Fruit fly (Drosophila melanogaster): ENCODE results near the gene osi.

The osi gene

dm6 chr2L:16879288-16879687 lies 8.5 kb downstream of the osi start, which contains the start of the genes CG32832, CG31743 and CG34313:
TSS of gene CG32832 (minus strand) at chr2L:16879290.
TSS of gene CG31743 (plus strand) at chr2L:16879517.
TSS of gene CG34313 (plus strand) at chr2L:16879517.
- TF ChIP-seq CG17801 (GFP tag; optimal IDR thresholded peaks at IDR 0.05; ENCODE audit: partially characterized antibody) = no peak

- no peak for TF ChIP-seq CG17801 (GFP tag; optimal IDR thresholded peaks at IDR 0.05; ENCODE audit: partially characterized antibody)
These were observed 10.1 kb downstream of the osi start for dm6 chr2L:16877678-16878077.

dm6 chr2L:16876555-16876954 lies 11.2 kb downstream of the osi start:
- no peak for TF ChIP-seq CG17801 (GFP tag; optimal IDR thresholded peaks at IDR 0.05; ENCODE audit: partially characterized antibody)

dm6 chr2L:16874924-16875323 lies 12.8 kb downstream of the osi start:
- no peak for TF ChIP-seq CG17801 (GFP tag; optimal IDR thresholded peaks at IDR 0.05; ENCODE audit: partially characterized antibody)

- TF ChIP-seq CG17801 (GFP tag; optimal IDR thresholded peaks at IDR 0.05; ENCODE audit: partially characterized antibody) = no peak
These were observed 18.9 kb downstream of the osi start for dm6 chr2L:16868897-16869324.

dm6 chr2L:16862526-16862925 lies 25.2 kb downstream of the osi start:
- no peak for TF ChIP-seq CG17801 (GFP tag; optimal IDR thresholded peaks at IDR 0.05; ENCODE audit: partially characterized antibody)

dm6 chr2L:16861126-16861525 lies 26.6 kb downstream of the osi start, which contains the start of gene CG6012:
TSS of gene CG6012 (minus strand) at chr2L:16861489.
- TF ChIP-seq CG17801 (GFP tag; optimal IDR thresholded peaks at IDR 0.05; ENCODE audit: partially characterized antibody) = no peak

- TF ChIP-seq CG17801 (GFP tag; optimal IDR thresholded peaks at IDR 0.05; ENCODE audit: partially characterized antibody) = no peak
These were observed 28.2 kb downstream of the osi start for dm6 chr2L:16859566-16859965.

dm6 chr2L:16859103-16859502 lies 28.7 kb downstream of the osi start:
- TF ChIP-seq CG17801 (GFP tag; optimal IDR thresholded peaks at IDR 0.05; ENCODE audit: partially characterized antibody) = no peak

- TF ChIP-seq CG17801 (GFP tag; optimal IDR thresholded peaks at IDR 0.05; ENCODE audit: partially characterized antibody) = no peak
These were observed 29.2 kb downstream of the osi start, which contains the start of gene CG31809 for dm6 chr2L:16858466-16859007. TSS of gene CG31809 (minus strand) at chr2L:16858714.

- TF ChIP-seq CG17801 (GFP tag; optimal IDR thresholded peaks at IDR 0.05; ENCODE audit: partially characterized antibody) = no peak
These were observed 30.1 kb downstream of the osi start for dm6 chr2L:16857665-16858064.

- TF ChIP-seq CG17801 (GFP tag; optimal IDR thresholded peaks at IDR 0.05; ENCODE audit: partially characterized antibody) = no peak
These were observed 30.6 kb downstream of the osi start for dm6 chr2L:16857131-16857530.

dm6 chr2L:16852318-16852932 lies 35.3 kb downstream of the osi start, which contains the start of gene CG31810:
TSS of gene CG31810 (minus strand) at chr2L:16852368.
- no peak for TF ChIP-seq CG17801 (GFP tag; optimal IDR thresholded peaks at IDR 0.05; ENCODE audit: partially characterized antibody)

- no peak for TF ChIP-seq CG17801 (GFP tag; optimal IDR thresholded peaks at IDR 0.05; ENCODE audit: partially characterized antibody)
These were observed 37.3 kb downstream of the osi start for dm6 chr2L:16850442-16850841.

- no peak for TF ChIP-seq CG17801 (GFP tag; optimal IDR thresholded peaks at IDR 0.05; ENCODE audit: partially characterized antibody)
These were observed 39.1 kb downstream of the osi start, which contains the start of gene CG13284 for dm6 chr2L:16848670-16849069. TSS of gene CG13284 (minus strand) at chr2L:16848716.

dm6 chr2L:16847948-16848347 lies 39.8 kb downstream of the osi start:
- TF ChIP-seq CG17801 (GFP tag; optimal IDR thresholded peaks at IDR 0.05; ENCODE audit: partially characterized antibody) = no peak

All from ovary, adult (tissue).